Worm (Caenorhabditis elegans) whole organism, L2 larva: ENCODE data around the gene F58F12.1.

Experiments
- C34F6.9 ChIP-seq: fragments of 150-350 bp; optimal IDR thresholded peaks from 2 replicates; lab custom pipeline; 2014; ENCODE audit warnings: missing biosample characterization, missing genetic modification characterization
- F13H6.1 ChIP-seq: sonication (generic microtip); optimal IDR thresholded peaks from 2 replicates; lab custom pipeline; 2016; ENCODE audit warnings: missing genetic modification characterization, missing compliant biosample characterization
- R02D3.7 ChIP-seq: fragments of 150-350 bp; optimal IDR thresholded peaks from 2 replicates; lab custom pipeline; 2014; ENCODE audit warnings: missing biosample characterization, missing genetic modification characterization
- Y55F3AM.14 ChIP-seq: fragments of 200-800 bp; sonication (Bioruptor generic); optimal IDR thresholded peaks from 2 replicates; lab custom pipeline; 2018; ENCODE audit warnings: mild to moderate bottlenecking, missing genetic modification characterization, missing compliant biosample characterization
- ZK546.5 ChIP-seq: sonication (generic microtip); optimal IDR thresholded peaks from 2 replicates; lab custom pipeline; 2017; ENCODE audit warnings: missing biosample characterization, missing genetic modification characterization
- alr-1 ChIP-seq: fragments of 150-350 bp; optimal IDR thresholded peaks from 2 replicates; lab custom pipeline; 2014; ENCODE audit warnings: missing biosample characterization, missing genetic modification characterization
- aly-2 ChIP-seq: fragments of 150-350 bp; optimal IDR thresholded peaks from 2 replicates; lab custom pipeline; 2014; ENCODE audit warnings: missing biosample characterization, missing genetic modification characterization
- ama-1 ChIP-seq: fragments of 150-350 bp; optimal IDR thresholded peaks from 2 replicates; lab custom pipeline; 2018; ENCODE audit warnings: inconsistent platforms
- blmp-1 ChIP-seq: sonication (generic microtip); optimal IDR thresholded peaks from 2 replicates; lab custom pipeline; 2017; ENCODE audit warnings: missing genetic modification characterization, mild to moderate bottlenecking, missing compliant biosample characterization, antibody characterized with exemption, moderate library complexity; ENCODE audit not compliant: insufficient read depth
- ceh-16 ChIP-seq: fragments of 150-350 bp; optimal IDR thresholded peaks from 2 replicates; lab custom pipeline; 2014; ENCODE audit warnings: missing biosample characterization, missing genetic modification characterization
- ceh-82 ChIP-seq: fragments of 150-350 bp; optimal IDR thresholded peaks from 2 replicates; lab custom pipeline; 2014; ENCODE audit warnings: missing biosample characterization, missing genetic modification characterization
- crh-2 ChIP-seq: sonication (generic microtip); optimal IDR thresholded peaks from 2 replicates; lab custom pipeline; 2017; ENCODE audit warnings: missing biosample characterization, missing genetic modification characterization
- dmd-4 ChIP-seq: sonication (generic microtip); optimal IDR thresholded peaks from 2 replicates; lab custom pipeline; 2017; ENCODE audit warnings: missing biosample characterization, missing genetic modification characterization
- egl-27 ChIP-seq: sonication (generic microtip); optimal IDR thresholded peaks from 3 replicates; lab custom pipeline; 2017; ENCODE audit warnings: missing biosample characterization, missing genetic modification reagents, missing genetic modification characterization
- elt-1 ChIP-seq: fragments of 150-350 bp; optimal IDR thresholded peaks from 2 replicates; lab custom pipeline; 2014; ENCODE audit warnings: missing biosample characterization, missing genetic modification characterization
- elt-3 ChIP-seq: sonication (generic microtip); optimal IDR thresholded peaks from 2 replicates; lab custom pipeline; 2017; ENCODE audit warnings: missing biosample characterization, missing genetic modification characterization
- fos-1 ChIP-seq: fragments of 150-350 bp; optimal IDR thresholded peaks from 2 replicates; lab custom pipeline; 2014; ENCODE audit warnings: missing biosample characterization, missing genetic modification characterization
- gmeb-1 ChIP-seq: fragments of 150-350 bp; optimal IDR thresholded peaks from 2 replicates; lab custom pipeline; 2014; ENCODE audit warnings: missing biosample characterization, missing genetic modification characterization
- lin-11 ChIP-seq: fragments of 150-350 bp; sonication (generic microtip); optimal IDR thresholded peaks from 2 replicates; lab custom pipeline; 2014; ENCODE audit warnings: missing biosample characterization, missing genetic modification characterization, inconsistent platforms, mixed read lengths
- lin-13 ChIP-seq: fragments of 150-350 bp; optimal IDR thresholded peaks from 2 replicates; lab custom pipeline; 2014; ENCODE audit warnings: missing biosample characterization, missing genetic modification reagents, missing genetic modification characterization
- lin-39 ChIP-seq: fragments of 150-350 bp; optimal IDR thresholded peaks from 2 replicates; lab custom pipeline; 2014; ENCODE audit warnings: missing biosample characterization, missing genetic modification reagents, missing genetic modification characterization
- lsy-2 ChIP-seq, 2 experiments: fragments of 150-350 bp in 1 of 2; sonication (generic microtip) in 1 of 2; optimal IDR thresholded peaks; 2 replicates each; lab custom pipeline; 2014 to 2017; ENCODE audit warnings: missing biosample characterization in 2 of 2, missing genetic modification characterization in 2 of 2
- mab-5 ChIP-seq: fragments of 150-350 bp; optimal IDR thresholded peaks from 2 replicates; lab custom pipeline; 2014; ENCODE audit warnings: missing biosample characterization, missing genetic modification characterization
- mbf-1 ChIP-seq: sonication (generic microtip); optimal IDR thresholded peaks from 2 replicates; lab custom pipeline; 2017; ENCODE audit warnings: missing biosample characterization, missing genetic modification characterization
- mdl-1 ChIP-seq, 2 experiments: fragments of 150-350 bp in 1 of 2; sonication (generic microtip) in 1 of 2; optimal IDR thresholded peaks; 2 replicates each; lab custom pipeline; 2017; ENCODE audit warnings: missing biosample characterization in 2 of 2, missing genetic modification characterization in 2 of 2
- nhr-10 ChIP-seq: sonication (generic microtip); optimal IDR thresholded peaks from 2 replicates; lab custom pipeline; 2017; ENCODE audit warnings: missing biosample characterization, missing genetic modification characterization
- nhr-11 ChIP-seq: fragments of 150-350 bp; optimal IDR thresholded peaks from 2 replicates; lab custom pipeline; 2014; ENCODE audit warnings: missing biosample characterization, missing genetic modification characterization
- nhr-129 ChIP-seq: fragments of 150-350 bp; optimal IDR thresholded peaks from 2 replicates; lab custom pipeline; 2014; ENCODE audit warnings: missing biosample characterization, missing genetic modification characterization
- nhr-21 ChIP-seq: fragments of 150-350 bp; optimal IDR thresholded peaks from 2 replicates; lab custom pipeline; 2014; ENCODE audit warnings: missing biosample characterization, missing genetic modification characterization
- nhr-237 ChIP-seq: fragments of 150-350 bp; optimal IDR thresholded peaks from 2 replicates; lab custom pipeline; 2014; ENCODE audit warnings: missing biosample characterization, missing genetic modification characterization
- nhr-25 ChIP-seq: fragments of 150-350 bp; sonication (generic microtip); optimal IDR thresholded peaks from 3 replicates; lab custom pipeline; 2014; ENCODE audit warnings: missing biosample characterization, missing genetic modification characterization
- nhr-6 ChIP-seq: fragments of 150-350 bp; optimal IDR thresholded peaks from 2 replicates; lab custom pipeline; 2014; ENCODE audit warnings: missing biosample characterization, missing genetic modification characterization
- nhr-77 ChIP-seq: fragments of 150-350 bp; optimal IDR thresholded peaks from 2 replicates; lab custom pipeline; 2014; ENCODE audit warnings: missing biosample characterization, missing genetic modification characterization
- peb-1 ChIP-seq: fragments of 150-350 bp; optimal IDR thresholded peaks from 2 replicates; lab custom pipeline; 2014; ENCODE audit warnings: missing biosample characterization, missing genetic modification characterization
- sem-4 ChIP-seq: fragments of 150-350 bp; optimal IDR thresholded peaks from 2 replicates; lab custom pipeline; 2014; ENCODE audit warnings: missing biosample characterization, missing genetic modification reagents, missing genetic modification characterization
- skn-1 ChIP-seq: sonication (generic microtip); optimal IDR thresholded peaks from 2 replicates; lab custom pipeline; 2017; ENCODE audit warnings: missing biosample characterization, missing genetic modification characterization
- sma-3 ChIP-seq: sonication (generic microtip); optimal IDR thresholded peaks from 2 replicates; lab custom pipeline; 2016; ENCODE audit warnings: missing genetic modification reagents, missing genetic modification characterization, missing compliant biosample characterization
- sma-9 ChIP-seq, 2 experiments: fragments of 150-350 bp in 1 of 2; sonication (generic microtip) in 1 of 2; optimal IDR thresholded peaks; 2 replicates each; lab custom pipeline; 2014 to 2016; ENCODE audit warnings: missing genetic modification characterization in 2 of 2, mild to moderate bottlenecking in 1 of 2, missing biosample characterization in 1 of 2, missing compliant biosample characterization in 1 of 2, missing genetic modification reagents in 1 of 2, moderate library complexity in 1 of 2
- snpc-4 ChIP-seq: fragments of 150-350 bp; optimal IDR thresholded peaks from 2 replicates; lab custom pipeline; 2014; ENCODE audit warnings: missing biosample characterization, missing genetic modification characterization
- unc-39 ChIP-seq: fragments of 150-350 bp; optimal IDR thresholded peaks from 2 replicates; lab custom pipeline; 2014; ENCODE audit warnings: missing biosample characterization, missing genetic modification characterization
- unc-55 ChIP-seq: fragments of 150-350 bp; sonication (generic microtip); optimal IDR thresholded peaks from 3 replicates; lab custom pipeline; 2014; ENCODE audit warnings: missing biosample characterization, missing genetic modification reagents, missing genetic modification characterization
- unc-62 ChIP-seq: fragments of 150-350 bp; optimal IDR thresholded peaks from 2 replicates; lab custom pipeline; 2014; ENCODE audit warnings: missing biosample characterization, missing genetic modification reagents, missing genetic modification characterization
- ztf-4 ChIP-seq: fragments of 150-350 bp; optimal IDR thresholded peaks from 2 replicates; lab custom pipeline; 2014; ENCODE audit warnings: missing biosample characterization, missing genetic modification characterization

F58F12.1 gene

ce11 chrII:6344513-6344912 is 38.9 kb upstream of the F58F12.1 start:
- no peak for TF ChIP-seq ztf-4 (tag; lab: Kevin White, UChicago)
- TF ChIP-seq lin-11 (tag; lab: Kevin White, UChicago): no peak
- no peak for TF ChIP-seq skn-1
- TF ChIP-seq nhr-129: no peak
- no peak for TF ChIP-seq Y55F3AM.14
- TF ChIP-seq alr-1 (tag; lab: Kevin White, UChicago): no peak
- no peak for TF ChIP-seq nhr-11 (tag; lab: Kevin White, UChicago)
- TF ChIP-seq unc-39 (tag; lab: Kevin White, UChicago): no peak
- no peak for TF ChIP-seq ama-1 (lab: Kevin White, UChicago)
- TF ChIP-seq lsy-2 (tag; optimal IDR thresholded peaks at IDR 0.05; lab: Kevin White, UChicago): no peak
- TF ChIP-seq elt-1: no peak
- TF ChIP-seq R02D3.7 (tag; lab: Kevin White, UChicago): no peak
- TF ChIP-seq nhr-25 (tag; lab: Kevin White, UChicago): no peak
- TF ChIP-seq nhr-77 (tag; lab: Kevin White, UChicago): no peak
- TF ChIP-seq peb-1: no peak

- TF ChIP-seq ama-1 (lab: Kevin White, UChicago): peak; percentile 38
- TF ChIP-seq sma-3: peak; percentile 10
- no peak for TF ChIP-seq unc-55 (GFP tag; lab: Kevin White, UChicago)
- TF ChIP-seq nhr-25 (tag; lab: Kevin White, UChicago): peak; percentile 79
- peak; percentile 12 for TF ChIP-seq ztf-4 (tag; lab: Kevin White, UChicago)
- TF ChIP-seq egl-27 (tag; lab: Kevin White, UChicago): no peak
- TF ChIP-seq sma-9 (GFP tag; optimal IDR thresholded peaks at IDR 0.05; lab: Kevin White, UChicago): peak; percentile 48
- TF ChIP-seq sma-9 (tag; optimal IDR thresholded peaks at IDR 0.05; lab: Kevin White, UChicago): no peak
- TF ChIP-seq ceh-16 (tag; lab: Kevin White, UChicago): peak; percentile 57
- peak; percentile 33 for TF ChIP-seq crh-2 (tag; lab: Kevin White, UChicago)
- peak in 1 of 2 experiments; percentile 4 for TF ChIP-seq lsy-2 (tag; optimal IDR thresholded peaks at IDR 0.05; lab: Kevin White, UChicago)
- TF ChIP-seq blmp-1 (tag; lab: Kevin White, UChicago): peak; percentile 45
- no peak for TF ChIP-seq mdl-1 (tag; optimal IDR thresholded peaks at IDR 0.05; lab: Kevin White, UChicago)
- peak; percentile 51 for TF ChIP-seq nhr-21 (tag; lab: Kevin White, UChicago)
- peak; percentile 23 for TF ChIP-seq fos-1 (tag; lab: Kevin White, UChicago)
These were observed 38.0 kb upstream of the F58F12.1 start, which contains the start of gene C32D5.8 for ce11 chrII:6345195-6346158. Gene C32D5.8 (minus strand): TSS chrII:6345964.

DNA sequence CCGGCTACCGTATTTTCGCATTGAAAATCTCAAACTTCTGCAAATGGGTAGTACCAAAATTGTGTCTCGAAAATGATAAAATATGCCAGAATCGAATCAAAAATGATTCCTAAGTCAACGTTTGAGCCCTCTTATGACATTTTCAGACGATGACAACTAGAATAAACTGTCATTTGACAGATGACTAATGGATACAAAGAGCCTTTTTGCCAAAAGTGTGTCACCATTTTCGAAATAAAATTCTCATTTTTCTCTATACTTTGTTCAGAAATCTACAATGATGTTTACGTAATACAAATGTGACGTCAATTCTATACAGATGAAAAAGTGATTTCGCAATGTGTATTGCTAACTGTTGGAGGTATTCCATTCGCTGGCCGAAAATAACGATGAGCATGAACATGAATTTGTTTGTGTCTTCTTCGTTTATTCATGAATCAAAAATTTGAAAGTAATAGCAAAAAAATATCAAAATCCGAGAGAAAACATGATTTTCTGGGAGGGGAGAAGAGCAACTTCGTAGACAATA is 36.8 kb upstream of the F58F12.1 start:
- TF ChIP-seq nhr-129 (peak; percentile 89), dmd-4 (no peak), sem-4 (no peak), elt-3 (no peak), lin-39 (tag; lab: Kevin White, UChicago) (no peak), ama-1 (lab: Kevin White, UChicago) (peak; percentile 98), lsy-2 (tag; optimal IDR thresholded peaks at IDR 0.05; lab: Kevin White, UChicago) (peak; percentile 37 to 83), nhr-77 (tag; lab: Kevin White, UChicago) (no peak), fos-1 (tag; lab: Kevin White, UChicago) (peak; percentile 14), mab-5 (no peak), crh-2 (tag; lab: Kevin White, UChicago) (peak; percentile 79), unc-62 (GFP tag; lab: Kevin White, UChicago) (no peak), unc-39 (tag; lab: Kevin White, UChicago) (no peak), ceh-16 (tag; lab: Kevin White, UChicago) (no peak), nhr-237 (tag; lab: Kevin White, UChicago) (no peak), lin-11 (tag; lab: Kevin White, UChicago) (no peak), nhr-10 (tag; lab: Kevin White, UChicago) (peak; percentile 42), mbf-1 (no peak), ZK546.5 (no peak), blmp-1 (tag; lab: Kevin White, UChicago) (peak; percentile 20), ztf-4 (tag; lab: Kevin White, UChicago) (peak; percentile 95), sma-9 (GFP tag; optimal IDR thresholded peaks at IDR 0.05; lab: Kevin White, UChicago) (peak; percentile 62), sma-9 (tag; optimal IDR thresholded peaks at IDR 0.05; lab: Kevin White, UChicago) (no peak), unc-55 (GFP tag; lab: Kevin White, UChicago) (peak; percentile 53), skn-1 (peak; percentile 82), lin-13 (GFP tag; lab: Kevin White, UChicago) (peak; percentile 73), ceh-82 (tag; lab: Kevin White, UChicago) (no peak), snpc-4 (tag; lab: Kevin White, UChicago) (no peak), F13H6.1 (tag; lab: Kevin White, UChicago) (peak; percentile 54), elt-1 (no peak), egl-27 (tag; lab: Kevin White, UChicago) (peak; percentile 25), aly-2 (tag; lab: Kevin White, UChicago) (no peak), C34F6.9 (tag; lab: Kevin White, UChicago) (peak; percentile 78), gmeb-1 (peak; percentile 55), alr-1 (tag; lab: Kevin White, UChicago) (no peak), nhr-6 (peak; percentile 86), nhr-21 (tag; lab: Kevin White, UChicago) (peak; percentile 90)
